Worm (Caenorhabditis elegans) whole organism, L3 larva: ENCODE data around the gene dsh-2.

Experiments
- R02D3.7 ChIP-seq: fragments of 150-350 bp; optimal IDR thresholded peaks from 2 replicates; lab custom pipeline; 2014; ENCODE audit warnings: missing biosample characterization, missing genetic modification characterization
- ZK546.5 ChIP-seq: sonication (generic microtip); optimal IDR thresholded peaks from 2 replicates; lab custom pipeline; 2017; ENCODE audit warnings: missing biosample characterization, missing genetic modification characterization
- aly-2 ChIP-seq: fragments of 150-350 bp; optimal IDR thresholded peaks from 2 replicates; lab custom pipeline; 2014; ENCODE audit warnings: missing biosample characterization, missing genetic modification characterization
- ama-1 ChIP-seq: fragments of 150-350 bp; optimal IDR thresholded peaks from 2 replicates; lab custom pipeline; 2018
- ceh-16 ChIP-seq: sonication (generic microtip); optimal IDR thresholded peaks from 2 replicates; lab custom pipeline; 2017; ENCODE audit warnings: missing biosample characterization, missing genetic modification characterization
- ceh-28 ChIP-seq: fragments of 150-350 bp; optimal IDR thresholded peaks from 2 replicates; lab custom pipeline; 2014; ENCODE audit warnings: missing biosample characterization, missing genetic modification reagents, missing genetic modification characterization
- ceh-82 ChIP-seq: fragments of 150-350 bp; optimal IDR thresholded peaks from 2 replicates; lab custom pipeline; 2014; ENCODE audit warnings: missing biosample characterization, missing genetic modification characterization
- egl-27 ChIP-seq: sonication (generic microtip); optimal IDR thresholded peaks from 4 replicates; lab custom pipeline; 2017; ENCODE audit warnings: missing biosample characterization, missing genetic modification reagents, missing genetic modification characterization
- egl-5 ChIP-seq: fragments of 150-350 bp; optimal IDR thresholded peaks from 2 replicates; lab custom pipeline; 2017; ENCODE audit warnings: missing biosample characterization, missing genetic modification reagents, missing genetic modification characterization, inconsistent platforms
- elt-1 ChIP-seq: fragments of 150-350 bp; optimal IDR thresholded peaks from 2 replicates; lab custom pipeline; 2014; ENCODE audit warnings: missing biosample characterization, missing genetic modification characterization
- elt-2 ChIP-seq: sonication (generic microtip); optimal IDR thresholded peaks from 2 replicates; lab custom pipeline; 2016; ENCODE audit warnings: missing genetic modification reagents, mild to moderate bottlenecking, missing genetic modification characterization, missing compliant biosample characterization
- elt-3 ChIP-seq, 3 experiments: fragments of 150-350 bp in 1 of 3; sonication (generic microtip) in 2 of 3; optimal IDR thresholded peaks; 2 replicates in 2 of 3; 4 replicates in 1 of 3; lab custom pipeline; 2014 to 2017; ENCODE audit warnings: missing biosample characterization in 3 of 3, missing genetic modification characterization in 3 of 3
- eor-1 ChIP-seq, 2 experiments: fragments of 150-350 bp; optimal IDR thresholded peaks; 2 replicates each; lab custom pipeline; 2014 to 2018; ENCODE audit warnings: missing biosample characterization in 2 of 2, missing genetic modification characterization in 2 of 2
- fkh-10 ChIP-seq: sonication (generic microtip); optimal IDR thresholded peaks from 2 replicates; lab custom pipeline; 2017; ENCODE audit warnings: missing biosample characterization, missing genetic modification reagents, missing genetic modification characterization
- fkh-2 ChIP-seq: fragments of 150-350 bp; optimal IDR thresholded peaks from 2 replicates; lab custom pipeline; 2014; ENCODE audit warnings: missing biosample characterization, missing genetic modification reagents, missing genetic modification characterization
- fos-1 ChIP-seq: fragments of 150-350 bp; optimal IDR thresholded peaks from 2 replicates; lab custom pipeline; 2014; ENCODE audit warnings: missing biosample characterization, missing genetic modification characterization
- hmg-11 ChIP-seq: sonication (generic microtip); optimal IDR thresholded peaks from 2 replicates; lab custom pipeline; 2016; ENCODE audit warnings: missing genetic modification characterization, missing compliant biosample characterization
- jun-1 ChIP-seq: fragments of 150-350 bp; optimal IDR thresholded peaks from 2 replicates; lab custom pipeline; 2014; ENCODE audit warnings: missing biosample characterization, missing genetic modification reagents, missing genetic modification characterization
- lin-15B ChIP-seq: fragments of 150-350 bp; optimal IDR thresholded peaks from 2 replicates; lab custom pipeline; 2014; ENCODE audit warnings: missing biosample characterization, missing genetic modification characterization
- lin-39 ChIP-seq: fragments of 150-350 bp; optimal IDR thresholded peaks from 2 replicates; lab custom pipeline; 2018; ENCODE audit warnings: missing biosample characterization, missing genetic modification reagents, missing genetic modification characterization
- lsy-12 ChIP-seq: sonication (generic microtip); optimal IDR thresholded peaks from 2 replicates; lab custom pipeline; 2016; ENCODE audit warnings: mild to moderate bottlenecking, missing genetic modification characterization, missing compliant biosample characterization
- mdl-1 ChIP-seq: fragments of 150-350 bp; optimal IDR thresholded peaks from 2 replicates; lab custom pipeline; 2014; ENCODE audit warnings: missing biosample characterization, missing genetic modification characterization
- mml-1 ChIP-seq: fragments of 150-350 bp; sonication (generic microtip); optimal IDR thresholded peaks from 3 replicates; lab custom pipeline; 2014; ENCODE audit warnings: missing biosample characterization, missing genetic modification characterization
- nfya-1 ChIP-seq: sonication (generic microtip); optimal IDR thresholded peaks from 2 replicates; lab custom pipeline; 2017; ENCODE audit warnings: missing genetic modification characterization, mild to moderate bottlenecking, missing compliant biosample characterization, antibody characterized with exemption, moderate library complexity; ENCODE audit not compliant: insufficient read depth
- nhr-11 ChIP-seq: fragments of 150-350 bp; optimal IDR thresholded peaks from 2 replicates; lab custom pipeline; 2014; ENCODE audit warnings: missing biosample characterization, missing genetic modification characterization
- nhr-23 ChIP-seq: fragments of 150-350 bp; optimal IDR thresholded peaks from 2 replicates; lab custom pipeline; 2014; ENCODE audit warnings: missing biosample characterization, missing genetic modification reagents, missing genetic modification characterization
- nhr-237 ChIP-seq: fragments of 150-350 bp; optimal IDR thresholded peaks from 2 replicates; lab custom pipeline; 2014; ENCODE audit warnings: missing biosample characterization, missing genetic modification characterization
- nhr-25 ChIP-seq: sonication (generic microtip); optimal IDR thresholded peaks from 2 replicates; lab custom pipeline; 2017; ENCODE audit warnings: missing biosample characterization, missing genetic modification characterization
- nhr-28 ChIP-seq: fragments of 150-350 bp; optimal IDR thresholded peaks from 2 replicates; lab custom pipeline; 2014; ENCODE audit warnings: missing biosample characterization, missing genetic modification characterization
- nhr-43 ChIP-seq: sonication (generic microtip); optimal IDR thresholded peaks from 2 replicates; lab custom pipeline; 2016; ENCODE audit warnings: mild to moderate bottlenecking, missing genetic modification characterization, missing compliant biosample characterization; ENCODE audit not compliant: poor library complexity, severe bottlenecking
- nhr-67 ChIP-seq: fragments of 150-350 bp; optimal IDR thresholded peaks from 2 replicates; lab custom pipeline; 2014; ENCODE audit warnings: missing biosample characterization, missing genetic modification characterization
- nhr-76 ChIP-seq: fragments of 150-350 bp; sonication (generic microtip); optimal IDR thresholded peaks from 5 replicates; lab custom pipeline; 2014; ENCODE audit warnings: missing biosample characterization, missing genetic modification characterization
- pha-4 ChIP-seq: fragments of 150-350 bp; optimal IDR thresholded peaks from 2 replicates; lab custom pipeline; 2014; ENCODE audit warnings: missing biosample characterization, missing genetic modification reagents, missing genetic modification characterization
- pqm-1 ChIP-seq: fragments of 150-350 bp; optimal IDR thresholded peaks from 2 replicates; lab custom pipeline; 2017; ENCODE audit warnings: missing biosample characterization, missing genetic modification characterization, inconsistent platforms
- sea-2 ChIP-seq: fragments of 150-350 bp; sonication (generic microtip); optimal IDR thresholded peaks from 4 replicates; lab custom pipeline; 2014; ENCODE audit warnings: missing biosample characterization, missing genetic modification reagents, missing genetic modification characterization
- skn-1 ChIP-seq: fragments of 150-350 bp; optimal IDR thresholded peaks from 2 replicates; lab custom pipeline; 2014; ENCODE audit warnings: missing biosample characterization, missing genetic modification characterization
- snpc-4 ChIP-seq: fragments of 150-350 bp; optimal IDR thresholded peaks from 2 replicates; lab custom pipeline; 2014; ENCODE audit warnings: missing biosample characterization, missing genetic modification characterization
- tbx-2 ChIP-seq: sonication (generic microtip); optimal IDR thresholded peaks from 2 replicates; lab custom pipeline; 2016; ENCODE audit warnings: mild to moderate bottlenecking, missing genetic modification characterization, missing compliant biosample characterization
- unc-39 ChIP-seq: sonication (generic microtip); optimal IDR thresholded peaks from 4 replicates; lab custom pipeline; 2017; ENCODE audit warnings: missing biosample characterization, missing genetic modification characterization
- unc-62 ChIP-seq: fragments of 150-350 bp; sonication (generic microtip); optimal IDR thresholded peaks from 4 replicates; lab custom pipeline; 2014; ENCODE audit warnings: missing biosample characterization, missing genetic modification reagents, missing genetic modification characterization
- ztf-4 ChIP-seq: fragments of 150-350 bp; optimal IDR thresholded peaks from 2 replicates; lab custom pipeline; 2014; ENCODE audit warnings: missing biosample characterization, missing genetic modification characterization

dsh-2 gene

DNA sequence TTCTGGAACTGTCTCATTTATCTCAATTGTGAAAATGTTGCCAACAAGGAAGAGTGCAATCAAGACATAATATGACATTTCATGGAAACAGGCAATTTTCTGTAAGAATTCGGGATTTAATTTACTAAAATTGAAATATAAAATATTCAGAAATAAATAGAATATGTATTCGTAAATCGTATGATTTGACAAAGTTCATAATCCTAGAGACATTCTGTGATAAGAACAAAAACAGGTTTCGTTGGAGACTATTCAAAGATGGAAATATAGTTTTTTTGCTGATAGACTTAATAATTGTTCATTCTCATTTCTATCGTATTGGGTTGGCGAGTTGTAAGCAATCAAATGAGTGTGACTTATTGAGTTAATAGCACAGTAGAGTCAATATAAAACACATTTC is 22.9 kb downstream of the dsh-2 start, which contains the start of gene C27A2.12:
Gene C27A2.12, minus strand, starts transcription at position 101 of the 400 bp plus-strand sequence.
- TF ChIP-seq pha-4 (tag; lab: Kevin White, UChicago) (no peak), ZK546.5 (tag; lab: Kevin White, UChicago) (no peak), nhr-76 (tag; lab: Kevin White, UChicago) (no peak), nhr-67 (tag; lab: Kevin White, UChicago) (no peak), elt-1 (tag; lab: Kevin White, UChicago) (no peak), aly-2 (no peak), skn-1 (tag; lab: Kevin White, UChicago) (no peak), elt-3 (tag; optimal IDR thresholded peaks at IDR 0.05; lab: Kevin White, UChicago) (no peak), nhr-43 (tag; lab: Kevin White, UChicago) (no peak), nfya-1 (tag; lab: Kevin White, UChicago) (no peak), hmg-11 (tag; lab: Kevin White, UChicago) (no peak), mdl-1 (tag; lab: Kevin White, UChicago) (no peak)

DNA sequence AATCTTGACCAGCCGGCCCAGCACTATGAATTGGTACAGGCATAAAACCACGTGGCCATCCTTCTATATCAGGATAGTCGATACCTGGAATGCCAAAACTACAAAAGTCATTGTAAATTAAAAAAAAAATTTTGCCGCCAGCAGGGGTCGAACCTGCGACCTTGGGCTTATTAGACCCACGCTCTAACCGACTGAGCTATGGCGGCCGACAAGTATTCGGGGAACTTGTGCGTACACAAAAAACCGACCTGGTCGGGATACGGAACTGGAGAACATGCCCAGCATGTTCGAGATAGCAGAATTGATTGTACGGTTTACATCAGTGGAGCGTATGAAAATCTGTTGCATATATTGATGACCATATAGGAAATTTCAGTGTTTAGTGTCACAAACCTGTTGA is 23.7 kb downstream of the dsh-2 start:
- no peak for TF ChIP-seq ceh-16 (tag; lab: Kevin White, UChicago)
- no peak for TF ChIP-seq nhr-28 (tag; lab: Kevin White, UChicago)
- TF ChIP-seq egl-5 (tag; lab: Kevin White, UChicago) = peak; percentile 61
- TF ChIP-seq nfya-1 (tag; lab: Kevin White, UChicago) = peak; percentile 43
- peak; percentile 73 for TF ChIP-seq pha-4 (tag; lab: Kevin White, UChicago)
- peak; percentile 9 for TF ChIP-seq pqm-1 (tag; lab: Kevin White, UChicago)
- TF ChIP-seq lin-39 (tag; lab: Kevin White, UChicago) = peak; percentile 21
- TF ChIP-seq fos-1 (tag; lab: Kevin White, UChicago) = no peak
- peak; percentile 46 for TF ChIP-seq nhr-23 (tag; lab: Kevin White, UChicago)
- TF ChIP-seq ZK546.5 (tag; lab: Kevin White, UChicago) = no peak
- TF ChIP-seq elt-2 (tag; lab: Kevin White, UChicago) = peak; percentile 90
- TF ChIP-seq jun-1 (tag; lab: Kevin White, UChicago) = peak; percentile 9
- no peak for TF ChIP-seq ztf-4 (tag; lab: Kevin White, UChicago)
- TF ChIP-seq nhr-43 (tag; lab: Kevin White, UChicago) = peak; percentile 84
- TF ChIP-seq tbx-2 (tag; lab: Kevin White, UChicago) = peak; percentile 51
- TF ChIP-seq lsy-12 (tag; lab: Kevin White, UChicago) = peak; percentile 71
- peak; percentile 37 for TF ChIP-seq lin-15B (tag; lab: Kevin White, UChicago)
- peak; percentile 79 for TF ChIP-seq nhr-25 (tag; lab: Kevin White, UChicago)
- TF ChIP-seq hmg-11 (tag; lab: Kevin White, UChicago) = peak; percentile 67
- TF ChIP-seq snpc-4 (tag; lab: Kevin White, UChicago) = peak; percentile 99
- TF ChIP-seq egl-27 (tag; lab: Kevin White, UChicago) = no peak
- TF ChIP-seq nhr-76 (tag; lab: Kevin White, UChicago) = no peak

DNA sequence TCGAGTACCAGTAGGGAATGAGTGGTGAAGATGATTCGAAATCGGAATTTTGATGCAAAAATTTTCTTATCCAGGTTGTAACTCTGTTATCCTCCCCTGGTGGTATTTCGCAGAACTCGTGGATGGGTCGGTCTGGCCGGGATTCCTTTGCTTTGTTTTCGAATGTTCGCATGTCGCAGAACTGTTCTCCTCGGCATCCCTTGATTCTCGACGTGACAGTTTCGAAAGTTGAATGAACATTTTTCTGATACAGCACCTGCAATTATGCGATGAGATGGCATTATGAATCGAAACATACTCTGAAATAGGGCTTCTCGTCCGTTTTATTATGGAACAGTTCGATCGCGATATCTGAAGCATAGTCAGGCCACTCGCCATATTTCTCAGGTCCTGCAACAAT is 24.7 kb downstream of the dsh-2 start:
- TF ChIP-seq pqm-1 (tag; lab: Kevin White, UChicago) (no peak), ZK546.5 (tag; lab: Kevin White, UChicago) (no peak), mml-1 (tag; lab: Kevin White, UChicago) (no peak), elt-2 (tag; lab: Kevin White, UChicago) (peak; percentile 2)

DNA sequence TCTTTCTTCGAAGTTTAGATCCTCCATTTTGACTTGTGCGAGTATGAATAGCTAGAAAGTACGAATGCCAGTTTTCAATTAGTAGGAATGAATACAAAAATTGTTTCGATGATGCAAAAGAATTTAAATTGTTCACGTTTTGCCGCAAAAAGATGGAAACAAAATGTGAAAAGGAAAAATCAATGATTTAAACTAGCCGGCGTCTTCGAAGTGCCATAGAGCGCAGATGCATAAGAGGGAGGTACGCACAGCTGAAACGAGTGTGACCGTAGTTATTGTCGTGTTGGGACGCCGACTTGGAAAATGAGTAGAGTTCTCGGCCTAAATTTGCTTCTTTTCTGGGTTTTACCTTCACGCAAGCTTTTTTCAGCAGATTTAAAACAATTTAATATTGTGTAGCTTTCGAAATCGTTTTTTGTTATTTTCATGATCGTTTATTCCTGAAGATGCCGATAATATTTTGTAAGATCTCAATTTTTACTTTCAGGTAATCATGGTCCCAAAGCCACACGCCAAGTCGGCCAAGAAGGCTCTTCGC is 25.8 kb downstream of the dsh-2 start, which contains the start of the genes ify-1 and rpl-22:
Gene ify-1, minus strand, starts transcription at position 51 of the 538 bp plus-strand sequence.
Gene rpl-22, plus strand, starts transcription at position 488 of the 538 bp plus-strand sequence.
- no peak for TF ChIP-seq mml-1 (tag; lab: Kevin White, UChicago)
- TF ChIP-seq sea-2 (GFP tag; lab: Kevin White, UChicago) = no peak
- TF ChIP-seq hmg-11 (tag; lab: Kevin White, UChicago) = peak; percentile 86
- no peak for TF ChIP-seq nhr-237 (tag; lab: Kevin White, UChicago)
- TF ChIP-seq nhr-25 (tag; lab: Kevin White, UChicago) = peak; percentile 99
- TF ChIP-seq fkh-10 (GFP tag; lab: Kevin White, UChicago) = peak; percentile 53
- peak; percentile 57 for TF ChIP-seq tbx-2 (tag; lab: Kevin White, UChicago)
- peak; percentile 99 for TF ChIP-seq nfya-1 (tag; lab: Kevin White, UChicago)
- no peak for TF ChIP-seq mdl-1 (tag; lab: Kevin White, UChicago)
- TF ChIP-seq elt-2 (tag; lab: Kevin White, UChicago) = peak; percentile 98
- no peak for TF ChIP-seq fkh-2
- no peak for TF ChIP-seq nhr-67 (tag; lab: Kevin White, UChicago)
- TF ChIP-seq elt-1 (tag; lab: Kevin White, UChicago) = peak; percentile 47
- TF ChIP-seq snpc-4 (tag; lab: Kevin White, UChicago) = peak; percentile 96
- peak; percentile 48 for TF ChIP-seq ceh-82
- TF ChIP-seq ztf-4 (tag; lab: Kevin White, UChicago) = peak; percentile 67
- TF ChIP-seq nhr-23 (tag; lab: Kevin White, UChicago) = peak; percentile 98
- TF ChIP-seq egl-27 (tag; lab: Kevin White, UChicago) = no peak
- no peak for TF ChIP-seq eor-1 (tag; optimal IDR thresholded peaks at IDR 0.05; lab: Kevin White, UChicago)
- TF ChIP-seq lin-15B (tag; lab: Kevin White, UChicago) = peak; percentile 98
- TF ChIP-seq unc-39 = no peak
- peak; percentile 84 for TF ChIP-seq R02D3.7 (tag; lab: Kevin White, UChicago)
- TF ChIP-seq elt-3 (tag; optimal IDR thresholded peaks at IDR 0.05; lab: Kevin White, UChicago) = no peak
- TF ChIP-seq aly-2 = no peak
- TF ChIP-seq nhr-11 (tag; lab: Kevin White, UChicago) = peak; percentile 82
- TF ChIP-seq fos-1 (tag; lab: Kevin White, UChicago) = no peak
- peak; percentile 90 for TF ChIP-seq ama-1 (lab: Kevin White, UChicago)
- peak; percentile 58 for TF ChIP-seq unc-62 (GFP tag; lab: Kevin White, UChicago)
- peak; percentile 91 for TF ChIP-seq pqm-1 (tag; lab: Kevin White, UChicago)
- peak; percentile 89 for TF ChIP-seq ceh-28
